Worm (Caenorhabditis elegans) whole organism, L4 larva: ENCODE results near the gene elpc-2.

Experiments
- F37D6.2 ChIP-seq: sonication (generic microtip); optimal IDR thresholded peaks from 2 replicates; lab custom pipeline; 2016; ENCODE audit warnings: mild to moderate bottlenecking, missing genetic modification characterization, missing compliant biosample characterization
- Y105C5A.15 ChIP-seq: fragments of 200-800 bp; sonication (Bioruptor generic); IDR thresholded peaks from 2 replicates; pipeline ENCODE4 v1.3.6; 2022; ENCODE audit warnings: missing genetic modification characterization, missing compliant biosample characterization
- Y48G9A.11 ChIP-seq: fragments of 200-800 bp; sonication (Bioruptor generic); IDR thresholded peaks from 2 replicates; pipeline ENCODE4 v1.3.6; 2022; ENCODE audit warnings: missing genetic modification reagents, missing genetic modification characterization, missing compliant biosample characterization
- Y5F2A.4 ChIP-seq: fragments of 200-800 bp; sonication (Bioruptor generic); optimal IDR thresholded peaks from 2 replicates; lab custom pipeline; 2018; ENCODE audit warnings: mild to moderate bottlenecking, missing genetic modification characterization, missing compliant biosample characterization
- Y75B8A.6 ChIP-seq: fragments of 200-800 bp; sonication (Bioruptor generic); IDR thresholded peaks from 2 replicates; pipeline ENCODE4 v1.3.6; 2022; ENCODE audit warnings: missing genetic modification reagents, missing genetic modification characterization, missing compliant biosample characterization
- ZK337.2 ChIP-seq: fragments of 200-800 bp; sonication (Bioruptor generic); IDR thresholded peaks from 2 replicates; pipeline ENCODE4 v1.3.6; 2022; ENCODE audit warnings: missing genetic modification reagents, missing genetic modification characterization, missing compliant biosample characterization
- aha-1 ChIP-seq: fragments of 150-350 bp; peaks from one replicate; lab custom pipeline; 2014; ENCODE audit warnings: missing biosample characterization, missing genetic modification characterization
- ceh-20 ChIP-seq: fragments of 200-800 bp; sonication (Bioruptor generic); IDR thresholded peaks from 2 replicates; pipeline ENCODE4 v1.3.6; 2022; ENCODE audit warnings: missing genetic modification reagents, missing genetic modification characterization, missing compliant biosample characterization
- ceh-44 ChIP-seq: fragments of 200-800 bp; sonication (Bioruptor generic); IDR thresholded peaks from 2 replicates; pipeline ENCODE4 v1.3.6; 2022; ENCODE audit warnings: missing genetic modification reagents, missing genetic modification characterization, missing compliant biosample characterization
- daf-8 ChIP-seq: fragments of 200-800 bp; sonication (Bioruptor generic); IDR thresholded peaks from 2 replicates; pipeline ENCODE4 v1.3.6; 2022; ENCODE audit warnings: missing genetic modification characterization, missing compliant biosample characterization
- dmd-6 ChIP-seq: fragments of 200-800 bp; sonication (Bioruptor generic); IDR thresholded peaks from 2 replicates; pipeline ENCODE4 v1.3.6; 2022; ENCODE audit warnings: missing genetic modification reagents, missing genetic modification characterization, missing compliant biosample characterization
- dmd-9 ChIP-seq: fragments of 200-800 bp; sonication (Bioruptor generic); IDR thresholded peaks from 2 replicates; pipeline ENCODE4 v1.3.6; 2022; ENCODE audit warnings: missing genetic modification reagents, missing genetic modification characterization, missing compliant biosample characterization
- dpl-1 ChIP-seq: fragments of 150-350 bp; optimal IDR thresholded peaks from 2 replicates; lab custom pipeline; 2014; ENCODE audit warnings: missing biosample characterization, missing genetic modification reagents, missing genetic modification characterization
- duxl-1 ChIP-seq: sonication (generic microtip); optimal IDR thresholded peaks from 2 replicates; lab custom pipeline; 2016; ENCODE audit warnings: mild to moderate bottlenecking, missing genetic modification characterization, moderate library complexity, missing compliant biosample characterization; ENCODE audit not compliant: poor library complexity
- egl-27 ChIP-seq: sonication (generic microtip); optimal IDR thresholded peaks from 3 replicates; lab custom pipeline; 2017; ENCODE audit warnings: missing biosample characterization, missing genetic modification reagents, missing genetic modification characterization
- fkh-10 ChIP-seq: fragments of 150-350 bp; optimal IDR thresholded peaks from 2 replicates; lab custom pipeline; 2014; ENCODE audit warnings: missing biosample characterization, missing genetic modification reagents, missing genetic modification characterization
- fos-1 ChIP-seq: fragments of 150-350 bp; optimal IDR thresholded peaks from 2 replicates; lab custom pipeline; 2014; ENCODE audit warnings: missing biosample characterization, missing genetic modification characterization
- gei-8 ChIP-seq: fragments of 200-800 bp; sonication (Bioruptor generic); optimal IDR thresholded peaks from 2 replicates; lab custom pipeline; 2018; ENCODE audit warnings: mild to moderate bottlenecking, missing genetic modification characterization, missing compliant biosample characterization
- hif-1 ChIP-seq, 2 experiments: sonication (generic microtip); optimal IDR thresholded peaks; 2 replicates each; lab custom pipeline; 2016 to 2017; ENCODE audit warnings: missing compliant biosample characterization in 2 of 2, missing genetic modification characterization in 2 of 2, missing genetic modification reagents in 2 of 2, missing genotype in 2 of 2, mild to moderate bottlenecking in 1 of 2
- lim-7 ChIP-seq: fragments of 200-800 bp; sonication (Bioruptor generic); IDR thresholded peaks from 2 replicates; pipeline ENCODE4 v1.3.6; 2022; ENCODE audit warnings: missing genetic modification characterization, missing compliant biosample characterization
- lin-13 ChIP-seq: fragments of 150-350 bp; optimal IDR thresholded peaks from 2 replicates; lab custom pipeline; 2014; ENCODE audit warnings: missing biosample characterization, missing genetic modification reagents, missing genetic modification characterization
- lin-38 ChIP-seq: fragments of 200-800 bp; sonication (Bioruptor generic); IDR thresholded peaks from 2 replicates; pipeline ENCODE4 v1.3.6; 2022; ENCODE audit warnings: missing genetic modification reagents, missing genetic modification characterization, missing compliant biosample characterization
- lir-3 ChIP-seq: sonication (generic microtip); optimal IDR thresholded peaks from 2 replicates; lab custom pipeline; 2016; ENCODE audit warnings: mild to moderate bottlenecking, missing genetic modification characterization, missing compliant biosample characterization
- lsy-2 ChIP-seq, 2 experiments: fragments of 150-350 bp in 1 of 2; sonication (generic microtip) in 1 of 2; optimal IDR thresholded peaks; 2 replicates each; lab custom pipeline; 2014 to 2017; ENCODE audit warnings: missing biosample characterization in 2 of 2, missing genetic modification characterization in 2 of 2
- mep-1 ChIP-seq: fragments of 150-350 bp; sonication (generic microtip); optimal IDR thresholded peaks from 3 replicates; lab custom pipeline; 2014; ENCODE audit warnings: missing biosample characterization, missing genetic modification characterization
- mes-2 ChIP-seq: sonication (generic microtip); optimal IDR thresholded peaks from 2 replicates; lab custom pipeline; 2016; ENCODE audit warnings: missing genotype, mild to moderate bottlenecking, missing genetic modification characterization, missing compliant biosample characterization; ENCODE audit not compliant: poor library complexity, severe bottlenecking
- nhr-102 ChIP-seq: sonication (generic microtip); optimal IDR thresholded peaks from 2 replicates; lab custom pipeline; 2016; ENCODE audit warnings: mild to moderate bottlenecking, missing genetic modification characterization, moderate library complexity, missing compliant biosample characterization
- nhr-41 ChIP-seq: fragments of 200-800 bp; sonication (Bioruptor generic); IDR thresholded peaks from 2 replicates; pipeline ENCODE4 v1.3.6; 2022; ENCODE audit warnings: missing genetic modification reagents, missing genetic modification characterization, missing compliant biosample characterization
- nhr-76 ChIP-seq: fragments of 150-350 bp; optimal IDR thresholded peaks from 2 replicates; lab custom pipeline; 2014; ENCODE audit warnings: missing biosample characterization, missing genetic modification characterization
- nhr-77 ChIP-seq: fragments of 150-350 bp; optimal IDR thresholded peaks from 2 replicates; lab custom pipeline; 2014; ENCODE audit warnings: missing biosample characterization, missing genetic modification characterization
- pha-4 ChIP-seq, 2 experiments: fragments of 150-350 bp in 1 of 2; fragments of 200-800 bp in 1 of 2; sonication (Bioruptor generic) in 1 of 2; IDR thresholded peaks in 1 of 2; optimal IDR thresholded peaks in 1 of 2; 2 replicates each; pipeline versions ENCODE4 v1.3.6 to Lab custom; 2014 to 2022; ENCODE audit warnings: missing genetic modification characterization in 2 of 2, missing genetic modification reagents in 2 of 2, missing biosample characterization in 1 of 2, missing compliant biosample characterization in 1 of 2
- php-3 ChIP-seq: fragments of 200-800 bp; sonication (Bioruptor generic); IDR thresholded peaks from 2 replicates; pipeline ENCODE4 v1.3.6; 2022; ENCODE audit warnings: missing genetic modification reagents, missing genetic modification characterization, missing compliant biosample characterization
- rbr-2 ChIP-seq: sonication (generic microtip); optimal IDR thresholded peaks from 2 replicates; lab custom pipeline; 2016; ENCODE audit warnings: missing genotype, missing genetic modification characterization, missing compliant biosample characterization
- skn-1 ChIP-seq: fragments of 150-350 bp; optimal IDR thresholded peaks from 2 replicates; lab custom pipeline; 2014; ENCODE audit warnings: missing biosample characterization, missing genetic modification characterization
- snpc-4 ChIP-seq: fragments of 150-350 bp; optimal IDR thresholded peaks from 2 replicates; lab custom pipeline; 2014; ENCODE audit warnings: missing biosample characterization, missing genetic modification characterization
- spr-3 ChIP-seq: fragments of 200-800 bp; sonication (Bioruptor generic); optimal IDR thresholded peaks from 2 replicates; lab custom pipeline; 2018; ENCODE audit warnings: mild to moderate bottlenecking, missing genetic modification characterization, missing compliant biosample characterization
- tra-1 ChIP-seq: fragments of 200-800 bp; sonication (Bioruptor generic); IDR thresholded peaks from 2 replicates; pipeline ENCODE4 v1.3.6; 2022; ENCODE audit warnings: missing genetic modification reagents, missing genetic modification characterization, missing compliant biosample characterization
- unc-130 ChIP-seq: sonication (generic microtip); optimal IDR thresholded peaks from 2 replicates; lab custom pipeline; 2016; ENCODE audit warnings: missing genetic modification reagents, missing genetic modification characterization, missing compliant biosample characterization
- unc-62 ChIP-seq, 3 experiments: fragments of 150-350 bp in 1 of 3; sonication (generic microtip); optimal IDR thresholded peaks in 2 of 3; peaks in 1 of 3; 1 replicate in 1 of 3; 2 replicates in 2 of 3; lab custom pipeline; 2014 to 2017; ENCODE audit warnings: missing biosample characterization in 3 of 3, missing genetic modification characterization in 3 of 3, missing genetic modification reagents in 3 of 3, missing genotype in 1 of 3
- zfp-2 ChIP-seq: sonication (generic microtip); optimal IDR thresholded peaks from 2 replicates; lab custom pipeline; 2016; ENCODE audit warnings: mild to moderate bottlenecking, missing genetic modification characterization, missing compliant biosample characterization
- zip-11 ChIP-seq: fragments of 200-800 bp; sonication (Bioruptor generic); IDR thresholded peaks from 2 replicates; pipeline ENCODE4 v1.3.6; 2022; ENCODE audit warnings: missing genetic modification characterization, missing compliant biosample characterization
- ztf-11 ChIP-seq: fragments of 150-350 bp; optimal IDR thresholded peaks from 2 replicates; lab custom pipeline; 2014; ENCODE audit warnings: missing biosample characterization, missing genetic modification characterization
- ztf-7 ChIP-seq: fragments of 150-350 bp; optimal IDR thresholded peaks from 2 replicates; lab custom pipeline; 2014; ENCODE audit warnings: missing biosample characterization, missing genetic modification characterization

The elpc-2 gene

ce11 chrIII:12673382-12673970 lies at the start of gene elpc-2, which contains the start of gene taf-7.2:
Gene elpc-2 (plus strand): TSS chrIII:12673677.
Gene taf-7.2 (minus strand): TSS chrIII:12673423.
- no peak for TF ChIP-seq fos-1 (tag; lab: Kevin White, UChicago)
- peak; percentile 94 for TF ChIP-seq mes-2 (tag; lab: Kevin White, UChicago)
- TF ChIP-seq dmd-6 = peak; percentile 41
- peak; percentile 45; the same call in 1 of the 2 replicates for TF ChIP-seq pha-4 (GFP tag; IDR thresholded peaks at IDR 0.05; lab: Robert Waterston, UW)
- TF ChIP-seq pha-4 (tag; optimal IDR thresholded peaks at IDR 0.05; lab: Kevin White, UChicago) = no peak
- peak in 1 of 2 experiments; percentile 26 for TF ChIP-seq unc-62 (GFP tag; optimal IDR thresholded peaks at IDR 0.05 in 1 of 2; lab: Kevin White, UChicago)
- TF ChIP-seq unc-62 (tag; optimal IDR thresholded peaks at IDR 0.05; lab: Kevin White, UChicago) = no peak
- TF ChIP-seq dpl-1 (GFP tag; lab: Kevin White, UChicago) = peak; percentile 47
- no peak for TF ChIP-seq lin-13
- TF ChIP-seq Y75B8A.6 = no peak
- no peak for TF ChIP-seq nhr-77 (tag; lab: Kevin White, UChicago)
- peak; percentile 55 for TF ChIP-seq lin-38 (GFP tag; lab: Robert Waterston, UW)
- TF ChIP-seq lir-3 (tag; lab: Kevin White, UChicago) = no peak
- peak; percentile 62; the same call in 1 of the 2 replicates for TF ChIP-seq dmd-9 (GFP tag; lab: Robert Waterston, UW)
- peak in 1 of 2 experiments; percentile 70 for TF ChIP-seq hif-1 (tag; optimal IDR thresholded peaks at IDR 0.05; lab: Kevin White, UChicago)
- peak; percentile 14 for TF ChIP-seq unc-130 (GFP tag; lab: Kevin White, UChicago)
- TF ChIP-seq ZK337.2 (GFP tag; lab: Robert Waterston, UW) = 0 out of 2 replicates have a peak, but pooled peaks have one; percentile 57
- peak in 1 of 2 experiments; percentile 65 for TF ChIP-seq lsy-2 (tag; optimal IDR thresholded peaks at IDR 0.05; lab: Kevin White, UChicago)
- no peak for TF ChIP-seq tra-1 (GFP tag; lab: Robert Waterston, UW)
- TF ChIP-seq nhr-76 (tag; lab: Kevin White, UChicago) = no peak
- TF ChIP-seq aha-1 (tag; lab: Kevin White, UChicago) = peak; percentile 77
- no peak for TF ChIP-seq fkh-10 (GFP tag; lab: Kevin White, UChicago)
- peak; percentile 14; the same call in 1 of the 2 replicates for TF ChIP-seq Y48G9A.11

ce11 chrIII:12624466-12624865 lies 49.0 kb upstream of the elpc-2 start, which contains the start of gene gtf-2A2:
Gene gtf-2A2 (plus strand): TSS chrIII:12624766.
- TF ChIP-seq Y105C5A.15 (GFP tag; lab: Robert Waterston, UW) (no peak), duxl-1 (tag; lab: Kevin White, UChicago) (no peak), ceh-20 (GFP tag; lab: Robert Waterston, UW) (no peak), rbr-2 (no peak), skn-1 (tag; lab: Kevin White, UChicago) (no peak), nhr-102 (tag; lab: Kevin White, UChicago) (no peak), F37D6.2 (tag; lab: Kevin White, UChicago) (no peak), mep-1 (tag; lab: Kevin White, UChicago) (no peak), tra-1 (GFP tag; lab: Robert Waterston, UW) (no peak), unc-62 (GFP tag; optimal IDR thresholded peaks at IDR 0.05 in 1 of 2; lab: Kevin White, UChicago) (no peak), unc-62 (tag; optimal IDR thresholded peaks at IDR 0.05; lab: Kevin White, UChicago) (no peak), nhr-41 (no peak), lsy-2 (tag; optimal IDR thresholded peaks at IDR 0.05; lab: Kevin White, UChicago) (no peak), php-3 (GFP tag; lab: Robert Waterston, UW) (no peak), egl-27 (no peak)

ce11 chrIII:12625875-12626649 lies 47.4 kb upstream of the elpc-2 start, which contains the start of gene pqn-80:
Gene pqn-80 (plus strand): TSS chrIII:12626568.
- TF ChIP-seq ztf-7 (tag; lab: Kevin White, UChicago) (no peak), gei-8 (GFP tag; lab: Kevin White, UChicago) (no peak), duxl-1 (tag; lab: Kevin White, UChicago) (no peak), ztf-11 (no peak), ceh-44 (no peak), mep-1 (tag; lab: Kevin White, UChicago) (peak; percentile 45), tra-1 (GFP tag; lab: Robert Waterston, UW) (no peak), mes-2 (tag; lab: Kevin White, UChicago) (peak; percentile 64), daf-8 (GFP tag; lab: Robert Waterston, UW) (no peak), zip-11 (GFP tag; lab: Robert Waterston, UW) (no peak), spr-3 (GFP tag; lab: Kevin White, UChicago) (no peak), lim-7 (GFP tag; lab: Robert Waterston, UW) (no peak), snpc-4 (tag; lab: Kevin White, UChicago) (no peak), Y5F2A.4 (GFP tag; lab: Kevin White, UChicago) (no peak), zfp-2 (tag; lab: Kevin White, UChicago) (no peak), pha-4 (GFP tag; IDR thresholded peaks at IDR 0.05; lab: Robert Waterston, UW) (no peak), pha-4 (tag; optimal IDR thresholded peaks at IDR 0.05; lab: Kevin White, UChicago) (no peak), nhr-76 (tag; lab: Kevin White, UChicago) (no peak)
